Worm (Caenorhabditis elegans): ENCODE data around the gene F57F4.2.

DNA sequence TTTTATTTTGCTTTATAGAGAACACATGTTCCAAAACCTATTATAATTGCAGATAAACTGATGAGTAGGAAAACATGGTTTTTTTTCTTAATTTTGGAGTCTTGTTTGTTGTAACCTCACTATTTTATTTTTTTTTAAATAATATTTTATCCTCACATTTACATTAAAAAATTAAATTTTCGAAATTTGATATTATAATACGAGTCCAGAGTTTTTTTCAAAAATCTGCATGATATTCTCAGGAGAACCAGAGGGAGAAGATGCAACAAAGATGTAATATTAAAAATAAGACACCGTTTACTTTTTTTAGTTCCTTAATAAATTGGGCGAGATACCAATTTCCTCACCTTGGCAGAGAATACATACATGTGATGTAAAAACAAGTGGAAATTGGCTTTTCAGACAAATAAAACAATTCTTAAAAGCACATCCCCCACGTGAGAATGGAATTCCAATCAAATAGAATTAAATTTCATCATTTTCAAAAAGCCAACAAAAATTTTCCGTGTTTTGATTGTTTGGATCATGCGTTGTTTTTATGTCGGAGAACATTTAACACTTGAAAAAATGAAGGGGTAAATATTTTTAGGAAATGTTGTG lies 3.8 kb downstream of the F57F4.2 start:
- TF ChIP-seq zfh-2 (GFP tag; conservative IDR thresholded peaks at IDR 0.05), result no peak
- TF ChIP-seq ekl-4 (GFP tag; IDR thresholded peaks at IDR 0.05), result no peak
- TF ChIP-seq nhr-80 (tag; optimal IDR thresholded peaks at IDR 0.05), result no peak
- TF ChIP-seq gei-17 (GFP tag; optimal IDR thresholded peaks at IDR 0.05), result no peak
- no peak for TF ChIP-seq hmg-1.2 (GFP tag; IDR thresholded peaks at IDR 0.05)
